Fruit fly (Drosophila melanogaster): Measurements from ENCODE around the gene tim.

tim gene

dm6 chr2L:3550583-3550982, 42.7 kb upstream of the tim start (continued):
- TF ChIP-seq CG1832 (GFP tag; optimal IDR thresholded peaks at IDR 0.05) (no peak), fru (optimal IDR thresholded peaks at IDR 0.05) (no peak), CG11456 (GFP tag; IDR thresholded peaks at IDR 0.05) (0 out of 3 replicates have a peak, but pooled peaks have one; percentile 16), Bteb2 (GFP tag; optimal IDR thresholded peaks at IDR 0.05) (no peak)

dm6 chr2L:3549742-3550141, 41.8 kb upstream of the tim start:
- TF ChIP-seq CG9932 (GFP tag; IDR thresholded peaks at IDR 0.05): no peak
- peak in 1 of 2 experiments; percentile 63 for TF ChIP-seq tll (GFP tag; optimal IDR thresholded peaks at IDR 0.05)
- peak; percentile 60 for TF ChIP-seq twi (tag; optimal IDR thresholded peaks at IDR 0.05)
- no peak for TF ChIP-seq prd (optimal IDR thresholded peaks at IDR 0.05)
- TF ChIP-seq prd (GFP tag; IDR thresholded peaks at IDR 0.05): 0 out of 3 replicates have a peak, but pooled peaks have one; percentile 22
- 0 out of 3 replicates have a peak, but pooled peaks have one; percentile 10 for TF ChIP-seq H15 (GFP tag; IDR thresholded peaks at IDR 0.05)
- TF ChIP-seq CG11456 (GFP tag; IDR thresholded peaks at IDR 0.05): 0 out of 3 replicates have a peak, but pooled peaks have one; percentile 36
- TF ChIP-seq slp2 (GFP tag; optimal IDR thresholded peaks at IDR 0.05): no peak
- no peak for TF ChIP-seq Tbp (GFP tag; optimal IDR thresholded peaks at IDR 0.05)
- peak; percentile 83 for TF ChIP-seq zen (tag; optimal IDR thresholded peaks at IDR 0.05)

- TF ChIP-seq CG3726 (GFP tag; IDR thresholded peaks at IDR 0.05) (no peak), CG4360 (GFP tag; IDR thresholded peaks at IDR 0.05) (no peak), disco-r (GFP tag; optimal IDR thresholded peaks at IDR 0.05) (no peak), gro (GFP tag; optimal IDR thresholded peaks at IDR 0.05) (no peak), CG6813 (GFP tag; optimal IDR thresholded peaks at IDR 0.05) (peak; percentile 54), CG3163 (GFP tag; optimal IDR thresholded peaks at IDR 0.05) (no peak), CHES-1-like (GFP tag; optimal IDR thresholded peaks at IDR 0.05) (no peak), CG3847 (GFP tag; IDR thresholded peaks at IDR 0.05) (no peak), MBD-R2 (GFP tag; IDR thresholded peaks at IDR 0.05) (no peak), unpg (GFP tag; optimal IDR thresholded peaks at IDR 0.05) (no peak), CG16779 (GFP tag; IDR thresholded peaks at IDR 0.05) (no peak), CG13296 (GFP tag; optimal IDR thresholded peaks at IDR 0.05) (no peak), pb (GFP tag; optimal IDR thresholded peaks at IDR 0.05) (no peak), CG18262 (tag; optimal IDR thresholded peaks at IDR 0.05) (peak; percentile 8), CG18011 (GFP tag; optimal IDR thresholded peaks at IDR 0.05) (no peak), Fer2 (tag; optimal IDR thresholded peaks at IDR 0.05) (no peak), CG10959 (GFP tag; IDR thresholded peaks at IDR 0.05) (no peak), corto (GFP tag; optimal IDR thresholded peaks at IDR 0.05) (no peak), zen (tag; optimal IDR thresholded peaks at IDR 0.05) (peak; percentile 41), Mad (GFP tag; optimal IDR thresholded peaks at IDR 0.05) (no peak), CG10462 (GFP tag; optimal IDR thresholded peaks at IDR 0.05) (no peak), CG1647 (GFP tag; optimal IDR thresholded peaks at IDR 0.05) (no peak), jigr1 (GFP tag; IDR thresholded peaks at IDR 0.05) (no peak), CG34422 (GFP tag; IDR thresholded peaks at IDR 0.05) (no peak), CG8290 (GFP tag; optimal IDR thresholded peaks at IDR 0.05) (no peak), CG8290 (tag; optimal IDR thresholded peaks at IDR 0.05) (peak in 1 of 2 experiments; percentile 0), CG32767 (GFP tag; IDR thresholded peaks at IDR 0.05) (no peak), YL-1 (GFP tag; optimal IDR thresholded peaks at IDR 0.05) (no peak), chm (GFP tag; IDR thresholded peaks at IDR 0.05) (no peak), fd96Cb (tag; optimal IDR thresholded peaks at IDR 0.05) (no peak), CG18619 (GFP tag; optimal IDR thresholded peaks at IDR 0.05) (no peak), Ptx1 (GFP tag; IDR thresholded peaks at IDR 0.05) (no peak), ac (GFP tag; optimal IDR thresholded peaks at IDR 0.05) (peak; percentile 79), zfh2 (GFP tag; optimal IDR thresholded peaks at IDR 0.05) (no peak), HLH54F (GFP tag; optimal IDR thresholded peaks at IDR 0.05) (no peak), CG1233 (GFP tag; optimal IDR thresholded peaks at IDR 0.05) (peak; percentile 2), sisA (GFP tag; IDR thresholded peaks at IDR 0.05) (no peak), CG18764 (GFP tag; optimal IDR thresholded peaks at IDR 0.05) (no peak), eyg (GFP tag; optimal IDR thresholded peaks at IDR 0.05) (no peak)
Observed at dm6 chr2L:3548879-3549278, 41.0 kb upstream of the tim start.
